Fruit fly (Drosophila melanogaster) S2 (cell line): Measurements from ENCODE around the gene Ravus.

Experiments
- CG8478 ChIP-seq: fragments of >200 bp; optimal IDR thresholded peaks from 2 replicates; lab custom pipeline; 2018
- CTCF ChIP-seq, 2 experiments: fragments of >200 bp; optimal IDR thresholded peaks; 2 replicates each; lab custom pipeline; 2018

- no peak for TF ChIP-seq CG8478 (lab: Kevin White, UChicago)
- TF ChIP-seq CTCF (optimal IDR thresholded peaks at IDR 0.05; lab: Kevin White, UChicago): no peak
Measured at dm6 chr3R:13231184-13231583, 32.7 kb downstream of the Ravus start.
